Worm (Caenorhabditis elegans): ENCODE results near the gene T24E12.11.

- TF ChIP-seq nhr-11 (tag; optimal IDR thresholded peaks at IDR 0.05): no peak
- no peak for TF ChIP-seq elt-2 (tag; optimal IDR thresholded peaks at IDR 0.05)
- no peak for TF ChIP-seq ceh-9 (tag; optimal IDR thresholded peaks at IDR 0.05)
- TF ChIP-seq pha-4 (tag; optimal IDR thresholded peaks at IDR 0.05): no peak
- TF ChIP-seq sea-2 (GFP tag; optimal IDR thresholded peaks at IDR 0.05): no peak
- no peak for TF ChIP-seq zag-1 (tag; optimal IDR thresholded peaks at IDR 0.05)
- no peak for TF ChIP-seq nhr-43 (tag; optimal IDR thresholded peaks at IDR 0.05; ENCODE audit: poor library complexity, severe bottlenecking)
- TF ChIP-seq skn-1 (tag; optimal IDR thresholded peaks at IDR 0.05): no peak
Measured at ce11 chrII:3803219-3803618, 23.9 kb upstream of the T24E12.11 start, which contains the start of gene ins-32.

Measured in whole organism, L3 larva.